Worm (Caenorhabditis elegans): ENCODE measurements around the gene rig-4.

rig-4 gene

DNA sequence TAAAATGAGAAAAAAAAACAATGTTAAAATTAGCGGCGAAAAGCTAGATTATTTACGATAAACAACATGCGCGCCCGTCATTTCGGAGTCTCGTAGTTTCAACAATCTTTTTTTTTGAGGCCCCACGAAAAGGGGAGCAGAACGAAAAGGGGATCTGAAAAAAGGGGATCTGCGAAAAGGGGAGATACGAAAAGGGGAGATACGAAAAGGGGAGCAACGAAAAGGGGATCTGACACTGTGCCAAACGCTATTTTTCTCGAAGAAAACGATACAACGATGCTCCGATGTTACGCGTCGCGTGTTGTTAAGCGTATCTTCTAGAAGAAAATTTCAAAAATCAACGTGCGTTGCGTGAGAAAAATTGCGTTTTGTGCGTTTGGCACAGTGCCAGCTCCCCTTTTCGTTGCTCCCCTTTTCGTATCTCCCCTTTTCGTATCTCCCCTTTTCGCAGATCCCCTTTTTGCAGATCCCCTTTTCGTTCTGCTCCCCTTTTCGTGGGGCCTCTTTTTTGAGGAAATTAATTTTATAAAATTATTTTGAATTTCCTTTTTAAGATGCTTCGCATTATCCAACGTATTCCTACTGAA, 11.9 kb upstream of the rig-4 start, which contains the start of gene C26B2.7:
C26B2.7 (plus strand) TSS at position 549 of the 587 bp plus-strand sequence.
- peak; percentile 72 for TF ChIP-seq ceh-27 (GFP tag; optimal IDR thresholded peaks at IDR 0.05)
- peak; percentile 53 for TF ChIP-seq F49E8.2 (tag; optimal IDR thresholded peaks at IDR 0.05; ENCODE audit: insufficient read depth)
- peak; percentile 57 for TF ChIP-seq ekl-4 (GFP tag; IDR thresholded peaks at IDR 0.05)
- TF ChIP-seq ZK185.1 (tag; optimal IDR thresholded peaks at IDR 0.05; ENCODE audit: poor library complexity, severe bottlenecking): peak; percentile 78
- peak; percentile 91 for TF ChIP-seq rcor-1 (GFP tag; IDR thresholded peaks at IDR 0.05)
- peak; percentile 9 for TF ChIP-seq hrde-1 (tag; optimal IDR thresholded peaks at IDR 0.05; ENCODE audit: borderline replicate concordance)
- TF ChIP-seq unc-130 (GFP tag; optimal IDR thresholded peaks at IDR 0.05): peak; percentile 61
- TF ChIP-seq attf-3 (GFP tag; conservative IDR thresholded peaks at IDR 0.05): peak; percentile 99
- peak; percentile 31 for TF ChIP-seq tbp1 (GFP tag; optimal IDR thresholded peaks at IDR 0.05)
- TF ChIP-seq attf-6 (GFP tag; IDR thresholded peaks at IDR 0.05): 0 out of 2 replicates have a peak, but pooled peaks have one; percentile 14
- TF ChIP-seq K11D2.4 (GFP tag; IDR thresholded peaks at IDR 0.05): peak; percentile 69
- peak; percentile 97 for TF ChIP-seq ztf-28 (GFP tag; IDR thresholded peaks at IDR 0.05)
- TF ChIP-seq Y56A3A.18 (GFP tag; IDR thresholded peaks at IDR 0.05): peak; percentile 57; the same call in 1 of the 2 replicates
- TF ChIP-seq Y67H2A.10 (GFP tag; conservative IDR thresholded peaks at IDR 0.05): peak; percentile 68
- TF ChIP-seq dox-1 (GFP tag; IDR thresholded peaks at IDR 0.05): peak; percentile 86
- peak; percentile 67; the same call in 1 of the 2 replicates for TF ChIP-seq nfyb-1 (GFP tag; IDR thresholded peaks at IDR 0.05)
- TF ChIP-seq zfh-2 (GFP tag; conservative IDR thresholded peaks at IDR 0.05): peak; percentile 39; the same call in 1 of the 2 replicates
- TF ChIP-seq lin-26 (GFP tag; IDR thresholded peaks at IDR 0.05): peak; percentile 63
- peak; percentile 59 for TF ChIP-seq lsl-1 (GFP tag; optimal IDR thresholded peaks at IDR 0.05)
- peak; percentile 69 for TF ChIP-seq mcd-1 (GFP tag; IDR thresholded peaks at IDR 0.05)
- TF ChIP-seq him-1 (tag; optimal IDR thresholded peaks at IDR 0.05): peak; percentile 8
- peak; percentile 3 for TF ChIP-seq B0035.1 (tag; optimal IDR thresholded peaks at IDR 0.05)
- peak; percentile 37 for TF ChIP-seq chd-7 (tag; optimal IDR thresholded peaks at IDR 0.05)
- TF ChIP-seq Y79H2A.3 (GFP tag; conservative IDR thresholded peaks at IDR 0.05): 0 out of 2 replicates have a peak, but pooled peaks have one; percentile 61
- peak; percentile 78 for TF ChIP-seq attf-5 (GFP tag; optimal IDR thresholded peaks at IDR 0.05)
- TF ChIP-seq hmg-1.2 (GFP tag; IDR thresholded peaks at IDR 0.05): peak; percentile 55; the same call in 1 of the 2 replicates
- peak; percentile 49 for TF ChIP-seq ceh-91 (GFP tag; IDR thresholded peaks at IDR 0.05)
- TF ChIP-seq ccch-3 (GFP tag; optimal IDR thresholded peaks at IDR 0.05): peak; percentile 59
- peak; percentile 58 for TF ChIP-seq athp-1 (tag; optimal IDR thresholded peaks at IDR 0.05)
- TF ChIP-seq ztf-6 (GFP tag; IDR thresholded peaks at IDR 0.05): peak; percentile 44; the same call in 1 of the 2 replicates
- peak; percentile 69 for TF ChIP-seq lin-54 (GFP tag; optimal IDR thresholded peaks at IDR 0.05)
- TF ChIP-seq madf-6 (GFP tag; IDR thresholded peaks at IDR 0.05): peak; percentile 66
- peak; percentile 85 for TF ChIP-seq Y95B8A.8 (GFP tag; IDR thresholded peaks at IDR 0.05)
- peak; percentile 77 for TF ChIP-seq hsf-1 (GFP tag; IDR thresholded peaks at IDR 0.05)
- TF ChIP-seq B0019.2 (GFP tag; conservative IDR thresholded peaks at IDR 0.05): peak; percentile 80
- peak; percentile 63 for TF ChIP-seq madf-8 (GFP tag; conservative IDR thresholded peaks at IDR 0.05)
- TF ChIP-seq ztf-25 (GFP tag; IDR thresholded peaks at IDR 0.05): peak; percentile 93
- peak; percentile 62; the same call in 1 of the 2 replicates for TF ChIP-seq pbrm-1 (GFP tag; IDR thresholded peaks at IDR 0.05)
- TF ChIP-seq snpc-3.4 (tag; optimal IDR thresholded peaks at IDR 0.05): peak; percentile 29
- TF ChIP-seq ztf-26 (tag; optimal IDR thresholded peaks at IDR 0.05): peak; percentile 18
- peak; percentile 77 for TF ChIP-seq lir-1 (GFP tag; conservative IDR thresholded peaks at IDR 0.05)
- peak; percentile 94 for TF ChIP-seq D2030.7 (GFP tag; IDR thresholded peaks at IDR 0.05)
- peak in 1 of 3 experiments; percentile 53 for TF ChIP-seq lin-35 (GFP tag; optimal IDR thresholded peaks at IDR 0.05)
- peak; percentile 26 for TF ChIP-seq nhr-80 (tag; optimal IDR thresholded peaks at IDR 0.05)
- TF ChIP-seq egrh-3 (GFP tag; IDR thresholded peaks at IDR 0.05): peak; percentile 81
- TF ChIP-seq let-526 (GFP tag; IDR thresholded peaks at IDR 0.05): peak; percentile 88
